Fruit fly (Drosophila melanogaster): Measurements from ENCODE around the gene alpha4GT1.

Gene alpha4GT1

dm6 chr2L:2972439-2972936 is 50.5 kb downstream of the alpha4GT1 start, which contains the start of the genes Rrp1 and gammaTub23C (continued):
- TF ChIP-seq CG17912 (GFP tag; optimal IDR thresholded peaks at IDR 0.05) (peak; percentile 37), dimm (GFP tag; IDR thresholded peaks at IDR 0.05) (0 out of 2 replicates have a peak, but pooled peaks have one; percentile 24), CG13287 (GFP tag; IDR thresholded peaks at IDR 0.05; ENCODE audit: partially characterized antibody) (0 out of 2 replicates have a peak, but pooled peaks have one; percentile 6), zen (tag; optimal IDR thresholded peaks at IDR 0.05) (peak; percentile 81), sd (tag; optimal IDR thresholded peaks at IDR 0.05) (no peak), NC2β (GFP tag; optimal IDR thresholded peaks at IDR 0.05) (peak; percentile 55), CG15011 (GFP tag; optimal IDR thresholded peaks at IDR 0.05) (peak; percentile 87), CG9727 (GFP tag; optimal IDR thresholded peaks at IDR 0.05) (peak; percentile 95), onecut (GFP tag; IDR thresholded peaks at IDR 0.05) (peak; percentile 62), Nf-YB (GFP tag; optimal IDR thresholded peaks at IDR 0.05) (peak; percentile 75), tx (GFP tag; optimal IDR thresholded peaks at IDR 0.05) (peak; percentile 40), rib (GFP tag; IDR thresholded peaks at IDR 0.05) (peak; percentile 67; the same call in 1 of the 2 replicates), CG11560 (tag; IDR thresholded peaks at IDR 0.05) (peak; percentile 76), CG31365 (tag; optimal IDR thresholded peaks at IDR 0.05) (peak; percentile 41), crp (GFP tag; optimal IDR thresholded peaks at IDR 0.05) (peak in 1 of 2 experiments; percentile 63), Sin3A (optimal IDR thresholded peaks at IDR 0.05) (peak; percentile 75), CG3726 (GFP tag; IDR thresholded peaks at IDR 0.05) (peak; percentile 74; the same call in 2 of the 3 replicates), CG6654 (GFP tag; optimal IDR thresholded peaks at IDR 0.05) (peak; percentile 80), YL-1 (GFP tag; optimal IDR thresholded peaks at IDR 0.05) (peak; percentile 85), odd (GFP tag; optimal IDR thresholded peaks at IDR 0.05) (peak; percentile 85), gsb-n (tag; optimal IDR thresholded peaks at IDR 0.05) (peak; percentile 77), Taf1 (GFP tag; IDR thresholded peaks at IDR 0.05) (peak; percentile 42; the same call in 1 of the 2 replicates), ac (GFP tag; optimal IDR thresholded peaks at IDR 0.05) (peak; percentile 43), CG10959 (GFP tag; IDR thresholded peaks at IDR 0.05) (peak; percentile 55; the same call in 1 of the 2 replicates), grn (GFP tag; optimal IDR thresholded peaks at IDR 0.05) (no peak), CG9215 (GFP tag; IDR thresholded peaks at IDR 0.05) (peak; percentile 89), GATAe (GFP tag; conservative IDR thresholded peaks at IDR 0.05) (peak; percentile 50; the same call in 1 of the 2 replicates), Tbp (GFP tag; optimal IDR thresholded peaks at IDR 0.05) (no peak), disco-r (GFP tag; optimal IDR thresholded peaks at IDR 0.05) (peak; percentile 41), shn (GFP tag; optimal IDR thresholded peaks at IDR 0.05) (peak; percentile 58), CG11456 (GFP tag; IDR thresholded peaks at IDR 0.05) (peak; percentile 77; the same call in 2 of the 3 replicates), Sry-β (GFP tag; optimal IDR thresholded peaks at IDR 0.05) (peak; percentile 61), pb (GFP tag; optimal IDR thresholded peaks at IDR 0.05) (peak; percentile 47), cas (GFP tag; IDR thresholded peaks at IDR 0.05) (peak; percentile 60; the same call in 1 of the 2 replicates), fd96Cb (tag; optimal IDR thresholded peaks at IDR 0.05) (peak; percentile 90), bcd (GFP tag; optimal IDR thresholded peaks at IDR 0.05) (peak; percentile 93), hbn (GFP tag; IDR thresholded peaks at IDR 0.05; ENCODE audit: partially characterized antibody) (no peak), dm (GFP tag; optimal IDR thresholded peaks at IDR 0.05) (peak; percentile 40), Hey (tag; optimal IDR thresholded peaks at IDR 0.05) (peak; percentile 40), knrl (GFP tag; IDR thresholded peaks at IDR 0.05; ENCODE audit: partially characterized antibody) (no peak), sens (GFP tag) (peak; percentile 96), unc-4 (GFP tag; IDR thresholded peaks at IDR 0.05; ENCODE audit: partially characterized antibody) (no peak), CHES-1-like (GFP tag; optimal IDR thresholded peaks at IDR 0.05) (peak; percentile 78), kni (GFP tag; optimal IDR thresholded peaks at IDR 0.05) (peak; percentile 85), Blimp-1 (GFP tag; optimal IDR thresholded peaks at IDR 0.05) (peak; percentile 80), CG12744 (GFP tag; optimal IDR thresholded peaks at IDR 0.05) (peak; percentile 48), sug (tag; optimal IDR thresholded peaks at IDR 0.05) (peak; percentile 91), crol (GFP tag; IDR thresholded peaks at IDR 0.05) (no peak), so (GFP tag; IDR thresholded peaks at IDR 0.05) (peak; percentile 59; the same call in 1 of the 3 replicates), sisA (GFP tag; IDR thresholded peaks at IDR 0.05) (peak; percentile 87)

Measured in whole organism, embryonic.